Worm (Caenorhabditis elegans) whole organism, L2 larva: Measurements from ENCODE around the gene F17E9.4.

ENCODE experiments used
- C34F6.9 ChIP-seq: fragments of 150-350 bp; optimal IDR thresholded peaks from 2 replicates; lab custom pipeline; 2014; ENCODE audit warnings: missing biosample characterization, missing genetic modification characterization
- R02D3.7 ChIP-seq: fragments of 150-350 bp; optimal IDR thresholded peaks from 2 replicates; lab custom pipeline; 2014; ENCODE audit warnings: missing biosample characterization, missing genetic modification characterization
- Y55F3AM.14 ChIP-seq: fragments of 200-800 bp; sonication (Bioruptor generic); optimal IDR thresholded peaks from 2 replicates; lab custom pipeline; 2018; ENCODE audit warnings: mild to moderate bottlenecking, missing genetic modification characterization, missing compliant biosample characterization
- ZK546.5 ChIP-seq: sonication (generic microtip); optimal IDR thresholded peaks from 2 replicates; lab custom pipeline; 2017; ENCODE audit warnings: missing biosample characterization, missing genetic modification characterization
- aly-2 ChIP-seq: fragments of 150-350 bp; optimal IDR thresholded peaks from 2 replicates; lab custom pipeline; 2014; ENCODE audit warnings: missing biosample characterization, missing genetic modification characterization
- blmp-1 ChIP-seq: sonication (generic microtip); optimal IDR thresholded peaks from 2 replicates; lab custom pipeline; 2017; ENCODE audit warnings: missing genetic modification characterization, mild to moderate bottlenecking, missing compliant biosample characterization, antibody characterized with exemption, moderate library complexity; ENCODE audit not compliant: insufficient read depth
- ceh-16 ChIP-seq: fragments of 150-350 bp; optimal IDR thresholded peaks from 2 replicates; lab custom pipeline; 2014; ENCODE audit warnings: missing biosample characterization, missing genetic modification characterization
- ceh-82 ChIP-seq: fragments of 150-350 bp; optimal IDR thresholded peaks from 2 replicates; lab custom pipeline; 2014; ENCODE audit warnings: missing biosample characterization, missing genetic modification characterization
- dmd-4 ChIP-seq: sonication (generic microtip); optimal IDR thresholded peaks from 2 replicates; lab custom pipeline; 2017; ENCODE audit warnings: missing biosample characterization, missing genetic modification characterization
- egl-27 ChIP-seq: sonication (generic microtip); optimal IDR thresholded peaks from 3 replicates; lab custom pipeline; 2017; ENCODE audit warnings: missing biosample characterization, missing genetic modification reagents, missing genetic modification characterization
- elt-1 ChIP-seq: fragments of 150-350 bp; optimal IDR thresholded peaks from 2 replicates; lab custom pipeline; 2014; ENCODE audit warnings: missing biosample characterization, missing genetic modification characterization
- elt-3 ChIP-seq: sonication (generic microtip); optimal IDR thresholded peaks from 2 replicates; lab custom pipeline; 2017; ENCODE audit warnings: missing biosample characterization, missing genetic modification characterization
- fos-1 ChIP-seq: fragments of 150-350 bp; optimal IDR thresholded peaks from 2 replicates; lab custom pipeline; 2014; ENCODE audit warnings: missing biosample characterization, missing genetic modification characterization
- gmeb-1 ChIP-seq: fragments of 150-350 bp; optimal IDR thresholded peaks from 2 replicates; lab custom pipeline; 2014; ENCODE audit warnings: missing biosample characterization, missing genetic modification characterization
- lin-11 ChIP-seq: fragments of 150-350 bp; sonication (generic microtip); optimal IDR thresholded peaks from 2 replicates; lab custom pipeline; 2014; ENCODE audit warnings: missing biosample characterization, missing genetic modification characterization, inconsistent platforms, mixed read lengths
- lin-13 ChIP-seq: fragments of 150-350 bp; optimal IDR thresholded peaks from 2 replicates; lab custom pipeline; 2014; ENCODE audit warnings: missing biosample characterization, missing genetic modification reagents, missing genetic modification characterization
- lin-39 ChIP-seq: fragments of 150-350 bp; optimal IDR thresholded peaks from 2 replicates; lab custom pipeline; 2014; ENCODE audit warnings: missing biosample characterization, missing genetic modification reagents, missing genetic modification characterization
- lsy-2 ChIP-seq, 2 experiments: fragments of 150-350 bp in 1 of 2; sonication (generic microtip) in 1 of 2; optimal IDR thresholded peaks; 2 replicates each; lab custom pipeline; 2014 to 2017; ENCODE audit warnings: missing biosample characterization in 2 of 2, missing genetic modification characterization in 2 of 2
- mab-5 ChIP-seq: fragments of 150-350 bp; optimal IDR thresholded peaks from 2 replicates; lab custom pipeline; 2014; ENCODE audit warnings: missing biosample characterization, missing genetic modification characterization
- mbf-1 ChIP-seq: sonication (generic microtip); optimal IDR thresholded peaks from 2 replicates; lab custom pipeline; 2017; ENCODE audit warnings: missing biosample characterization, missing genetic modification characterization
- nhr-10 ChIP-seq: sonication (generic microtip); optimal IDR thresholded peaks from 2 replicates; lab custom pipeline; 2017; ENCODE audit warnings: missing biosample characterization, missing genetic modification characterization
- nhr-12 ChIP-seq: fragments of 150-350 bp; optimal IDR thresholded peaks from 2 replicates; lab custom pipeline; 2014; ENCODE audit warnings: missing biosample characterization, missing genetic modification characterization
- nhr-129 ChIP-seq: fragments of 150-350 bp; optimal IDR thresholded peaks from 2 replicates; lab custom pipeline; 2014; ENCODE audit warnings: missing biosample characterization, missing genetic modification characterization
- nhr-21 ChIP-seq: fragments of 150-350 bp; optimal IDR thresholded peaks from 2 replicates; lab custom pipeline; 2014; ENCODE audit warnings: missing biosample characterization, missing genetic modification characterization
- nhr-23 ChIP-seq: fragments of 150-350 bp; optimal IDR thresholded peaks from 2 replicates; lab custom pipeline; 2014; ENCODE audit warnings: missing biosample characterization, missing genetic modification reagents, missing genetic modification characterization
- nhr-25 ChIP-seq: fragments of 150-350 bp; sonication (generic microtip); optimal IDR thresholded peaks from 3 replicates; lab custom pipeline; 2014; ENCODE audit warnings: missing biosample characterization, missing genetic modification characterization
- nhr-6 ChIP-seq: fragments of 150-350 bp; optimal IDR thresholded peaks from 2 replicates; lab custom pipeline; 2014; ENCODE audit warnings: missing biosample characterization, missing genetic modification characterization
- peb-1 ChIP-seq: fragments of 150-350 bp; optimal IDR thresholded peaks from 2 replicates; lab custom pipeline; 2014; ENCODE audit warnings: missing biosample characterization, missing genetic modification characterization
- sem-4 ChIP-seq: fragments of 150-350 bp; optimal IDR thresholded peaks from 2 replicates; lab custom pipeline; 2014; ENCODE audit warnings: missing biosample characterization, missing genetic modification reagents, missing genetic modification characterization
- sma-3 ChIP-seq: sonication (generic microtip); optimal IDR thresholded peaks from 2 replicates; lab custom pipeline; 2016; ENCODE audit warnings: missing genetic modification reagents, missing genetic modification characterization, missing compliant biosample characterization
- sma-9 ChIP-seq, 2 experiments: fragments of 150-350 bp in 1 of 2; sonication (generic microtip) in 1 of 2; optimal IDR thresholded peaks; 2 replicates each; lab custom pipeline; 2014 to 2016; ENCODE audit warnings: missing genetic modification characterization in 2 of 2, mild to moderate bottlenecking in 1 of 2, missing biosample characterization in 1 of 2, missing compliant biosample characterization in 1 of 2, missing genetic modification reagents in 1 of 2, moderate library complexity in 1 of 2
- snpc-4 ChIP-seq: fragments of 150-350 bp; optimal IDR thresholded peaks from 2 replicates; lab custom pipeline; 2014; ENCODE audit warnings: missing biosample characterization, missing genetic modification characterization
- unc-39 ChIP-seq: fragments of 150-350 bp; optimal IDR thresholded peaks from 2 replicates; lab custom pipeline; 2014; ENCODE audit warnings: missing biosample characterization, missing genetic modification characterization
- unc-62 ChIP-seq: fragments of 150-350 bp; optimal IDR thresholded peaks from 2 replicates; lab custom pipeline; 2014; ENCODE audit warnings: missing biosample characterization, missing genetic modification reagents, missing genetic modification characterization
- zag-1 ChIP-seq: fragments of 150-350 bp; optimal IDR thresholded peaks from 2 replicates; lab custom pipeline; 2014; ENCODE audit warnings: missing biosample characterization, missing genetic modification characterization
- ztf-1 ChIP-seq: fragments of 200-800 bp; sonication (Bioruptor generic); conservative IDR thresholded peaks from 2 replicates; pipeline ENCODE4 v1.3.6; 2022; ENCODE audit warnings: missing genetic modification characterization, missing compliant biosample characterization
- ztf-11 ChIP-seq: sonication (generic microtip); optimal IDR thresholded peaks from 2 replicates; lab custom pipeline; 2017; ENCODE audit warnings: missing biosample characterization, missing genetic modification characterization
- ztf-4 ChIP-seq: fragments of 150-350 bp; optimal IDR thresholded peaks from 2 replicates; lab custom pipeline; 2014; ENCODE audit warnings: missing biosample characterization, missing genetic modification characterization

Gene F17E9.4

ce11 chrIV:8333554-8333953, 14.6 kb upstream of the F17E9.4 start:
- no peak for TF ChIP-seq sem-4
- TF ChIP-seq Y55F3AM.14 (GFP tag; lab: Kevin White, UChicago): no peak
- no peak for TF ChIP-seq nhr-12 (tag; lab: Kevin White, UChicago)
- no peak for TF ChIP-seq zag-1 (tag; lab: Kevin White, UChicago)
- no peak for TF ChIP-seq mbf-1 (tag; lab: Kevin White, UChicago)
- TF ChIP-seq snpc-4 (tag; lab: Kevin White, UChicago): no peak
- no peak for TF ChIP-seq nhr-23 (tag; lab: Kevin White, UChicago)
- no peak for TF ChIP-seq ceh-16
- TF ChIP-seq unc-62 (GFP tag; lab: Kevin White, UChicago): no peak
- TF ChIP-seq nhr-10 (tag; lab: Kevin White, UChicago): no peak

ce11 chrIV:8333954-8333987, 14.4 kb upstream of the F17E9.4 start, which contains the start of gene his-31:
his-31 (minus strand) TSS chrIV:8333983.
- TF ChIP-seq snpc-4 (tag; lab: Kevin White, UChicago) (no peak), lin-11 (tag; lab: Kevin White, UChicago) (no peak)

DNA sequence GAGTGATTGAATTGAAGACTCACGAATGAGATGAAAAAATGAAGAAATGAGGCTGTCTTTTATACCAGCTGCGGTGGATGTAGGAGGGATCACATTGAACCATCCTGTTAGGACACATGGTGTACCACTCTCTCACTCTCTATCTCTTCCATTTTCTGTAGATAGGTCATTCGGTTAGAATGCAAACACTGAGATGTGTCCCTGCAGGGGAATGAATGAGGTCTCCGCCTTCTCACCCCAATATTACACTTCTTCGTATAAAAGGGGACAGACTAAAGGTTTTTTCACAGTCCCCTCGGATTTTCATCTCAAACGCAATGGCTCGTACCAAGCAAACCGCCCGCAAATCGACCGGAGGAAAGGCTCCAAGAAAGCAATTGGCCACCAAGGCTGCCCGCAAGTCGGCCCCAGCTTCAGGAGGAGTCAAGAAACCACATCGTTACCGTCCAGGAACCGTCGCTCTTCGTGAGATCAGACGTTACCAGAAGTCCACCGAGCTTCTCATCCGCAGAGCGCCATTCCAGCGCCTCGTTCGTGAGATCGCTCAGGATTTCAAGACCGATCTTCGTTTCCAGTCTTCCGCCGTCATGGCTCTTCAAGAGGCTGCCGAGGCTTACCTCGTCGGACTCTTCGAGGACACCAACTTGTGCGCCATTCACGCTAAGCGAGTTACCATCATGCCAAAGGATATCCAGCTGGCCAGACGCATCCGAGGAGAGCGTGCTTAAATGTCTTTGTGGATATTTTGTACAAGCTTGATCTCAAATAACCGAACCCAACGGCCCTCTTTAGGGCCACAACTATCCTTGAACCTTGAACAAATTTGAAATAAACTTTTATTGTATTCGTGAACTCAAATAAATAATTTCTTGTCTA, 13.9 kb upstream of the F17E9.4 start, which contains the start of gene his-32:
Gene his-32, plus strand, starts transcription at position 318 of the 876 bp plus-strand sequence.
- TF ChIP-seq ceh-16: peak; percentile 97
- no peak for TF ChIP-seq peb-1 (tag; lab: Kevin White, UChicago)
- TF ChIP-seq egl-27 (tag; lab: Kevin White, UChicago): no peak
- TF ChIP-seq fos-1 (tag; lab: Kevin White, UChicago): peak; percentile 21
- TF ChIP-seq sma-3: peak; percentile 55
- TF ChIP-seq nhr-23 (tag; lab: Kevin White, UChicago): no peak
- peak; percentile 66 for TF ChIP-seq mab-5 (tag; lab: Kevin White, UChicago)
- no peak for TF ChIP-seq zag-1 (tag; lab: Kevin White, UChicago)
- no peak for TF ChIP-seq dmd-4 (tag; lab: Kevin White, UChicago)
- peak; percentile 67 for TF ChIP-seq lin-13 (GFP tag; lab: Kevin White, UChicago)
- TF ChIP-seq elt-3 (tag; lab: Kevin White, UChicago): no peak
- TF ChIP-seq sem-4: peak; percentile 75
- peak; percentile 80 for TF ChIP-seq nhr-6 (tag; lab: Kevin White, UChicago)
- peak; percentile 5 for TF ChIP-seq sma-9 (GFP tag; optimal IDR thresholded peaks at IDR 0.05; lab: Kevin White, UChicago)
- no peak for TF ChIP-seq sma-9 (tag; optimal IDR thresholded peaks at IDR 0.05; lab: Kevin White, UChicago)
- peak; percentile 95 for TF ChIP-seq nhr-25 (tag; lab: Kevin White, UChicago)
- TF ChIP-seq gmeb-1 (tag; lab: Kevin White, UChicago): no peak
- no peak for TF ChIP-seq lin-11 (tag; lab: Kevin White, UChicago)
- TF ChIP-seq ztf-1: no peak
- no peak for TF ChIP-seq unc-62 (GFP tag; lab: Kevin White, UChicago)
- peak; percentile 30 for TF ChIP-seq C34F6.9
- peak; percentile 37 for TF ChIP-seq nhr-21
- TF ChIP-seq nhr-129: peak; percentile 68

DNA sequence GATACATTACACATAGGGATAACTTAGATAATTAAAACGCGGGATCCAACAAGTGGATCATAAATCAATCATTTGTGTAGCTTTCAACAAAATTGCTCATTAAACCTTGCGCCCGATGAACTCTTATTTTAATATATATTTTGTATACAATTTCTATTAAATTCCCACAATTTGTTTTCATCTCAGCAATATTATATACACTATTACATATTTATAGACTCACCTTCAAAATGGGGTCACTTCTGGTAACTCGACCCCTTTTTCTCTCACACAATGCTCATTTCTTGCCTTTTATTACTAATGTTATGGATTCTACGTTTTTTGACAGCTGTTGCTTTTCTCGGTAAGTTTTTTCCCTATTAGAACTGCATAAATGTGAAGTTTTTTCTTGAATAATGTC, 8.5 kb upstream of the F17E9.4 start, which contains the start of gene lgc-6:
Gene lgc-6, plus strand, starts transcription at position 301 of the 400 bp plus-strand sequence.
- no peak for TF ChIP-seq mab-5 (tag; lab: Kevin White, UChicago)
- no peak for TF ChIP-seq mbf-1 (tag; lab: Kevin White, UChicago)
- no peak for TF ChIP-seq aly-2 (tag; lab: Kevin White, UChicago)
- no peak for TF ChIP-seq egl-27 (tag; lab: Kevin White, UChicago)
- no peak for TF ChIP-seq unc-39 (tag; lab: Kevin White, UChicago)
- TF ChIP-seq, all 48 proteins: peak for 0

ce11 chrIV:8342385-8342784, 5.8 kb upstream of the F17E9.4 start, which contains the start of gene lgc-5:
lgc-5 (plus strand) TSS chrIV:8342685.
- TF ChIP-seq elt-1 (tag; lab: Kevin White, UChicago): no peak
- no peak for TF ChIP-seq lin-11 (tag; lab: Kevin White, UChicago)
- TF ChIP-seq ZK546.5 (tag; lab: Kevin White, UChicago): no peak
- TF ChIP-seq ztf-4: no peak
- no peak for TF ChIP-seq ztf-11 (tag; lab: Kevin White, UChicago)
- no peak for TF ChIP-seq egl-27 (tag; lab: Kevin White, UChicago)
- TF ChIP-seq ceh-16: no peak
- no peak for TF ChIP-seq ztf-1
- TF ChIP-seq dmd-4 (tag; lab: Kevin White, UChicago): no peak
- TF ChIP-seq nhr-6 (tag; lab: Kevin White, UChicago): no peak
- TF ChIP-seq lsy-2 (tag; optimal IDR thresholded peaks at IDR 0.05; lab: Kevin White, UChicago): no peak
- TF ChIP-seq sem-4: no peak
- no peak for TF ChIP-seq R02D3.7
- TF ChIP-seq lin-39 (tag; lab: Kevin White, UChicago): no peak
- no peak for TF ChIP-seq blmp-1 (tag; lab: Kevin White, UChicago)
- TF ChIP-seq ceh-82: no peak
- TF ChIP-seq zag-1 (tag; lab: Kevin White, UChicago): no peak
- TF ChIP-seq, all 48 proteins: peak for 0
